Worm (Caenorhabditis elegans): ENCODE data around the gene ZK1127.5.

ZK1127.5 gene

DNA sequence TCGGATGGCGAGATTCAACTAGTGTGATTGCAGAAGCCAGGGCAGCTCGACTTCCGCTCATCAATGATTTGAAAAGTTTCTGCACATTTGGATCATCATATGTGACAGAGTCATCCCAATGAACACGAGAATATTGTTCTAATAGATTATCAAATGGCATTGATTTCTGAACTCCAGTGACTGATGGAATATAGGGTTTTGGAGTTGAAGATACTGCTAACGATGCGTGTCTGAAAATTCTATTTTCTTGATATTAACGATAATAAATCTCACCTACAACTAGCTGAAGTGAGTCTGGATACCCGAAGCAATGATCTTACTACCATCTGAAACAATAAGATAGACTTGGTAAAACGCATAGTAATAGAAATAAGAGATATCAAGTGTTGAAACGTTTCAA, 50.4 kb downstream of the ZK1127.5 start, which contains the start of gene mmaa-1 (continued):
- TF ChIP-seq dox-1 (GFP tag; IDR thresholded peaks at IDR 0.05) (peak; percentile 34; the same call in 1 of the 2 replicates), ceh-91 (GFP tag; IDR thresholded peaks at IDR 0.05) (no peak), madf-10 (tag; optimal IDR thresholded peaks at IDR 0.05) (peak; percentile 3), lsl-1 (GFP tag; optimal IDR thresholded peaks at IDR 0.05) (no peak)
